Fruit fly (Drosophila melanogaster): ENCODE data around the gene CG1789.

The CG1789 gene

DNA sequence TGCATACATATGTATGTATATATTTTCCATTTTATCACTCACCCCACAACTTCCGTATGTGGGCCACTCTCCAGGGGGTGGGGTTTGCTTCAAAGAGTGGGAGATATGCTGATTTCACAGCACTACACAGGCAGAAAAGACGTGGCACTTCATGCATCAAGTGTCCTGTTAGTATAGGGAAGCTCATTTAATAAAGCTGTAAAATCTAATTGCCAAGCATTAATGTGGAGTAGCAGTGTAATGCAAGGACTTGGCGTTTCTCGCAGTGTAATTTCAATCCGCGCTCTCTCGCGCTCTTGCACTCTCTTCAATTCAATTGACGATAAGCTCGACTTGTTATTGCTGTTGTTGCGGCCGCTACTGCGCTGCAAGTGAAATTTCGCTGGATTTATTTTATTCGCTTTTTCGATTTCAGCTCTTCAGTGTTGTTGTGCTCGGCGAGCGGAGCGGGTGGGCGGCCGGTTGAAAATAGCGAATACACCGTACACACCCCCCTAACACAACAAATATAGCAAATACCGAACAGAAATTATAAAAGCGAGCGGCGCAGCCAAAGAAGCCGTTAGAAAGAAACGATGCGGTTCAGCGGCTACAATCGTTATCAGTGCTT is 11.0 kb upstream of the CG1789 start, which contains the start of gene Hexo2 (continued):
- TF ChIP-seq CG1233 (GFP tag; optimal IDR thresholded peaks at IDR 0.05) (peak; percentile 83), MBD-R2 (GFP tag; IDR thresholded peaks at IDR 0.05) (peak; percentile 60; the same call in 1 of the 2 replicates), Fer3 (tag; optimal IDR thresholded peaks at IDR 0.05) (peak; percentile 87), gro (GFP tag; optimal IDR thresholded peaks at IDR 0.05) (peak; percentile 43), scrt (GFP tag; optimal IDR thresholded peaks at IDR 0.05) (peak; percentile 71), abd-A (tag; optimal IDR thresholded peaks at IDR 0.05) (no peak), pnt (GFP tag; optimal IDR thresholded peaks at IDR 0.05) (peak; percentile 97), CG2875 (GFP tag; optimal IDR thresholded peaks at IDR 0.05) (peak; percentile 95), CG12299 (tag; optimal IDR thresholded peaks at IDR 0.05) (peak; percentile 69), NC2α (GFP tag; optimal IDR thresholded peaks at IDR 0.05) (peak; percentile 83), Hand (GFP tag; optimal IDR thresholded peaks at IDR 0.05) (peak; percentile 35), CG11696 (GFP tag; IDR thresholded peaks at IDR 0.05) (peak; percentile 85), C15 (GFP tag; IDR thresholded peaks at IDR 0.05) (peak; percentile 50; the same call in 1 of the 3 replicates), kay (GFP tag; optimal IDR thresholded peaks at IDR 0.05) (peak; percentile 86), NK7.1 (GFP tag; optimal IDR thresholded peaks at IDR 0.05) (peak; percentile 77), CG31224 (GFP tag; IDR thresholded peaks at IDR 0.05) (peak; percentile 72), luna (GFP tag; optimal IDR thresholded peaks at IDR 0.05) (peak; percentile 78), bigmax (GFP tag; optimal IDR thresholded peaks at IDR 0.05) (peak; percentile 34), sqz (GFP tag; optimal IDR thresholded peaks at IDR 0.05) (peak; percentile 76), grn (GFP tag; optimal IDR thresholded peaks at IDR 0.05) (peak; percentile 9), eve (GFP tag; optimal IDR thresholded peaks at IDR 0.05) (no peak), Doc2 (GFP tag; IDR thresholded peaks at IDR 0.05) (peak; percentile 75), CG9609 (GFP tag; optimal IDR thresholded peaks at IDR 0.05) (peak; percentile 91), CG15696 (tag; optimal IDR thresholded peaks at IDR 0.05) (peak; percentile 76), CG11085 (GFP tag; IDR thresholded peaks at IDR 0.05) (peak; percentile 79), CG11456 (GFP tag; IDR thresholded peaks at IDR 0.05) (peak; percentile 95), CG4707 (GFP tag; optimal IDR thresholded peaks at IDR 0.05) (peak; percentile 86), Oaz (GFP tag; IDR thresholded peaks at IDR 0.05) (peak; percentile 91), gcm2 (GFP tag; optimal IDR thresholded peaks at IDR 0.05) (peak; percentile 82), zen (tag; optimal IDR thresholded peaks at IDR 0.05) (peak; percentile 83), pzg (GFP tag; optimal IDR thresholded peaks at IDR 0.05) (peak; percentile 9), CG13775 (GFP tag; optimal IDR thresholded peaks at IDR 0.05) (peak; percentile 83), NFAT (GFP tag; IDR thresholded peaks at IDR 0.05) (peak; percentile 90; the same call in 1 of the 2 replicates), CG4617 (GFP tag; optimal IDR thresholded peaks at IDR 0.05; ENCODE audit: borderline replicate concordance) (peak; percentile 91), CG12155 (GFP tag; optimal IDR thresholded peaks at IDR 0.05) (peak; percentile 80), Poxn (GFP tag; IDR thresholded peaks at IDR 0.05) (no peak), CG3407 (GFP tag; optimal IDR thresholded peaks at IDR 0.05) (peak; percentile 91), Bgb (GFP tag; IDR thresholded peaks at IDR 0.05; ENCODE audit: partially characterized antibody) (no peak), dmrt11E (tag; optimal IDR thresholded peaks at IDR 0.05) (peak; percentile 83), zf30C (GFP tag; optimal IDR thresholded peaks at IDR 0.05) (peak; percentile 73), CG17359 (tag; optimal IDR thresholded peaks at IDR 0.05) (peak; percentile 97), Dip3 (GFP tag; optimal IDR thresholded peaks at IDR 0.05) (peak; percentile 72), CG11504 (tag; optimal IDR thresholded peaks at IDR 0.05) (peak; percentile 94), NC2β (GFP tag; optimal IDR thresholded peaks at IDR 0.05) (peak; percentile 93), CG8478 (optimal IDR thresholded peaks at IDR 0.05) (no peak), CG11695 (GFP tag; IDR thresholded peaks at IDR 0.05) (peak; percentile 91), CG4282 (GFP tag; optimal IDR thresholded peaks at IDR 0.05) (peak; percentile 65), fd64A (GFP tag; optimal IDR thresholded peaks at IDR 0.05) (peak; percentile 91), CG7987 (GFP tag; optimal IDR thresholded peaks at IDR 0.05) (peak; percentile 70), h (optimal IDR thresholded peaks at IDR 0.05) (no peak), CG7372 (GFP tag; IDR thresholded peaks at IDR 0.05) (peak; percentile 89)

All from whole organism, embryonic.